Fruit fly (Drosophila melanogaster) whole organism, embryonic: ENCODE results near the gene CG18265.

ENCODE experiments used
- Abd-B ChIP-seq: fragments of 200-800 bp; sonication (Bioruptor generic); optimal IDR thresholded peaks from 2 replicates; lab custom pipeline; 2018; ENCODE audit warnings: missing biosample characterization, mild to moderate bottlenecking, missing genetic modification characterization, moderate library complexity
- Atf-2 ChIP-seq: fragments of 200-800 bp; sonication (Bioruptor generic); optimal IDR thresholded peaks from 2 replicates; lab custom pipeline; 2016; ENCODE audit warnings: missing biosample characterization, missing genetic modification characterization
- BtbVII ChIP-seq: fragments of 200-800 bp; sonication (Bioruptor generic); optimal IDR thresholded peaks from 3 replicates; lab custom pipeline; 2017; ENCODE audit warnings: missing biosample characterization, mild to moderate bottlenecking, missing genetic modification characterization
- CG10267 ChIP-seq: fragments of 200-800 bp; sonication (Bioruptor generic); optimal IDR thresholded peaks from 2 replicates; lab custom pipeline; 2018; ENCODE audit warnings: missing biosample characterization, mild to moderate bottlenecking, missing genetic modification characterization, moderate library complexity
- CG11723 ChIP-seq: fragments of 200-800 bp; sonication (Bioruptor generic); optimal IDR thresholded peaks from 2 replicates; lab custom pipeline; 2017; ENCODE audit warnings: missing biosample characterization, mild to moderate bottlenecking, missing genetic modification characterization
- CG1233 ChIP-seq: fragments of 200-800 bp; sonication (Bioruptor generic); optimal IDR thresholded peaks from 4 replicates; lab custom pipeline; 2018; ENCODE audit warnings: missing biosample characterization, mild to moderate bottlenecking, missing genetic modification characterization
- CG13123 ChIP-seq: fragments of 200-800 bp; sonication (Bioruptor generic); optimal IDR thresholded peaks from 2 replicates; lab custom pipeline; 2016; ENCODE audit warnings: missing biosample characterization, missing genetic modification characterization
- CG13287 ChIP-seq: fragments of 200-800 bp; sonication (Bioruptor generic); IDR thresholded peaks from 2 replicates; pipeline ENCODE4 v1.3.6; 2022; ENCODE audit warnings: missing biosample characterization, missing genetic modification characterization; ENCODE audit not compliant: partially characterized antibody
- CG14050 ChIP-seq: fragments of 200-800 bp; sonication (Bioruptor generic); IDR thresholded peaks from 3 replicates; pipeline ENCODE4 v1.3.6; 2022; ENCODE audit warnings: missing biosample characterization, missing genetic modification characterization
- CG15269 ChIP-seq: fragments of 200-800 bp; sonication (Bioruptor generic); optimal IDR thresholded peaks from 2 replicates; lab custom pipeline; 2018; ENCODE audit warnings: missing biosample characterization, mild to moderate bottlenecking, missing genetic modification characterization, moderate library complexity
- CG1602 ChIP-seq: fragments of 200-800 bp; sonication (Bioruptor generic); optimal IDR thresholded peaks from 3 replicates; lab custom pipeline; 2016; ENCODE audit warnings: missing biosample characterization, missing genetic modification characterization
- CG17186 ChIP-seq: fragments of 200-800 bp; sonication (Bioruptor generic); optimal IDR thresholded peaks from 3 replicates; lab custom pipeline; 2017; ENCODE audit warnings: missing biosample characterization, missing genetic modification reagents, missing genetic modification characterization
- CG17328 ChIP-seq: fragments of 200-800 bp; sonication (Bioruptor generic); IDR thresholded peaks from 2 replicates; pipeline ENCODE4 v1.3.6; 2022; ENCODE audit warnings: missing biosample characterization, missing genetic modification characterization
- CG18619 ChIP-seq: fragments of 200-800 bp; sonication (Bioruptor generic); optimal IDR thresholded peaks from 3 replicates; lab custom pipeline; 2017; ENCODE audit warnings: missing biosample characterization, mild to moderate bottlenecking, missing genetic modification characterization
- CG2120 ChIP-seq: fragments of 200-800 bp; sonication (Bioruptor generic); optimal IDR thresholded peaks from 3 replicates; lab custom pipeline; 2016; ENCODE audit warnings: missing biosample characterization, missing genetic modification characterization
- CG2202 ChIP-seq: fragments of 200-800 bp; sonication (Bioruptor generic); optimal IDR thresholded peaks from 2 replicates; lab custom pipeline; 2018; ENCODE audit warnings: missing biosample characterization, mild to moderate bottlenecking, missing genetic modification characterization
- CG34376 ChIP-seq: fragments of 200-800 bp; sonication (Bioruptor generic); optimal IDR thresholded peaks from 2 replicates; lab custom pipeline; 2018; ENCODE audit warnings: missing biosample characterization, mild to moderate bottlenecking, missing genetic modification characterization
- CG4730 ChIP-seq: fragments of 200-800 bp; sonication (Bioruptor generic); IDR thresholded peaks from 2 replicates; pipeline ENCODE4 v1.3.6; 2022; ENCODE audit warnings: missing biosample characterization, missing genetic modification characterization
- CG6254 ChIP-seq: fragments of 200-800 bp; sonication (Bioruptor generic); optimal IDR thresholded peaks from 3 replicates; lab custom pipeline; 2017; ENCODE audit warnings: mild to moderate bottlenecking, missing biosample characterization, missing genetic modification reagents, missing genetic modification characterization
- CG8290 ChIP-seq, 3 experiments: fragments of 200-800 bp; sonication (Bioruptor generic); optimal IDR thresholded peaks; 2 replicates each; lab custom pipeline; 2016 to 2019; ENCODE audit warnings: missing biosample characterization in 3 of 3, missing genetic modification characterization in 3 of 3, mild to moderate bottlenecking in 2 of 3, moderate library complexity in 1 of 3
- Chrac-16 ChIP-seq: fragments of 200-800 bp; sonication (Bioruptor generic); optimal IDR thresholded peaks from 3 replicates; lab custom pipeline; 2016; ENCODE audit warnings: missing biosample characterization, missing genetic modification characterization
- D ChIP-seq, 2 experiments: fragments of 200-800 bp in 1 of 2; fragments of >200 bp in 1 of 2; sonication (Bioruptor generic) in 1 of 2; optimal IDR thresholded peaks; 2 replicates in 1 of 2; 3 replicates in 1 of 2; lab custom pipeline; 2017; ENCODE audit warnings: mild to moderate bottlenecking in 1 of 2, missing biosample characterization in 1 of 2, missing genetic modification characterization in 1 of 2, missing genetic modification reagents in 1 of 2
- D19A ChIP-seq: fragments of 200-800 bp; optimal IDR thresholded peaks from 3 replicates; lab custom pipeline; 2019; ENCODE audit warnings: missing biosample characterization, mild to moderate bottlenecking, missing genetic modification characterization, moderate library complexity
- Dip3 ChIP-seq: fragments of 200-800 bp; sonication (Bioruptor generic); optimal IDR thresholded peaks from 3 replicates; lab custom pipeline; 2016; ENCODE audit warnings: missing biosample characterization, missing genetic modification characterization
- Dref ChIP-seq: fragments of 200-800 bp; sonication (Bioruptor generic); IDR thresholded peaks from 2 replicates; pipeline ENCODE4 v1.3.6; 2022; ENCODE audit warnings: missing biosample characterization, missing genetic modification characterization
- Fer1 ChIP-seq: fragments of 200-800 bp; sonication (Bioruptor generic); optimal IDR thresholded peaks from 2 replicates; lab custom pipeline; 2017; ENCODE audit warnings: missing biosample characterization, mild to moderate bottlenecking, missing genetic modification characterization
- Fer2 ChIP-seq: fragments of 200-800 bp; sonication (Bioruptor generic); optimal IDR thresholded peaks from 2 replicates; lab custom pipeline; 2018; ENCODE audit warnings: missing biosample characterization, mild to moderate bottlenecking, missing genetic modification characterization, moderate library complexity
- HLH3B ChIP-seq: fragments of 200-800 bp; sonication (Bioruptor generic); IDR thresholded peaks from 2 replicates; pipeline ENCODE4 v1.3.6; 2022; ENCODE audit warnings: missing biosample characterization, missing genetic modification characterization
- Max ChIP-seq: fragments of 200-800 bp; sonication (Bioruptor generic); optimal IDR thresholded peaks from 2 replicates; lab custom pipeline; 2016; ENCODE audit warnings: missing biosample characterization, mild to moderate bottlenecking, missing genetic modification characterization
- Pdp1 ChIP-seq, 2 experiments: fragments of 200-800 bp; sonication (Bioruptor generic); optimal IDR thresholded peaks; 3 replicates each; lab custom pipeline; 2016; ENCODE audit warnings: missing biosample characterization in 2 of 2, missing genetic modification characterization in 2 of 2, mild to moderate bottlenecking in 1 of 2, moderate library complexity in 1 of 2
- Sin3A ChIP-seq: fragments of >200 bp; optimal IDR thresholded peaks from 2 replicates; lab custom pipeline; 2018
- Sox102F ChIP-seq: fragments of 200-800 bp; sonication (Bioruptor generic); optimal IDR thresholded peaks from 2 replicates; lab custom pipeline; 2018; ENCODE audit warnings: missing biosample characterization, mild to moderate bottlenecking, missing genetic modification characterization, moderate library complexity
- Tbp ChIP-seq: fragments of >200 bp; optimal IDR thresholded peaks from 2 replicates; lab custom pipeline; 2018; ENCODE audit warnings: missing biosample characterization, missing genetic modification characterization
- ash1 ChIP-seq: fragments of 200-800 bp; sonication (Bioruptor generic); optimal IDR thresholded peaks from 2 replicates; lab custom pipeline; 2018; ENCODE audit warnings: missing biosample characterization, mild to moderate bottlenecking, missing genetic modification characterization
- ato ChIP-seq: fragments of 200-800 bp; sonication (Bioruptor generic); IDR thresholded peaks from 2 replicates; pipeline ENCODE4 v1.3.6; 2022; ENCODE audit warnings: missing biosample characterization, missing genetic modification characterization; ENCODE audit not compliant: partially characterized antibody
- caup ChIP-seq: fragments of 200-800 bp; sonication (Bioruptor generic); optimal IDR thresholded peaks from 3 replicates; lab custom pipeline; 2017; ENCODE audit warnings: missing biosample characterization, mild to moderate bottlenecking, missing genetic modification characterization, moderate library complexity; ENCODE audit not compliant: severe bottlenecking
- crp ChIP-seq, 2 experiments: fragments of 200-800 bp; sonication (Bioruptor generic); optimal IDR thresholded peaks; 2 replicates in 1 of 2; 3 replicates in 1 of 2; lab custom pipeline; 2017; ENCODE audit warnings: missing biosample characterization in 2 of 2, missing genetic modification characterization in 2 of 2, mild to moderate bottlenecking in 1 of 2, moderate library complexity in 1 of 2
- lola ChIP-seq, 3 experiments: fragments of >200 bp in 2 of 3; fragments of 200-800 bp in 1 of 3; sonication (Bioruptor generic) in 1 of 3; optimal IDR thresholded peaks; 2 replicates each; lab custom pipeline; 2017 to 2019; ENCODE audit warnings: missing biosample characterization in 3 of 3, missing genetic modification characterization in 3 of 3, mild to moderate bottlenecking in 1 of 3, moderate library complexity in 1 of 3
- nerfin-1 ChIP-seq: fragments of 200-800 bp; sonication (Bioruptor generic); optimal IDR thresholded peaks from 3 replicates; lab custom pipeline; 2019; ENCODE audit warnings: missing biosample characterization, mild to moderate bottlenecking, missing genetic modification characterization, moderate library complexity
- nerfin-2 ChIP-seq: fragments of 200-800 bp; sonication (Bioruptor generic); IDR thresholded peaks from 2 replicates; pipeline ENCODE4 v1.3.6; 2022; ENCODE audit warnings: missing biosample characterization, missing genetic modification characterization; ENCODE audit not compliant: partially characterized antibody
- p53 ChIP-seq: fragments of 200-800 bp; sonication (Bioruptor generic); optimal IDR thresholded peaks from 2 replicates; lab custom pipeline; 2016; ENCODE audit warnings: missing biosample characterization, missing genetic modification characterization
- sd ChIP-seq: fragments of 200-800 bp; sonication (Bioruptor generic); optimal IDR thresholded peaks from 3 replicates; lab custom pipeline; 2018; ENCODE audit warnings: missing biosample characterization, mild to moderate bottlenecking, missing genetic modification characterization, moderate library complexity
- sima ChIP-seq: fragments of 200-800 bp; sonication (Bioruptor generic); optimal IDR thresholded peaks from 2 replicates; lab custom pipeline; 2016; ENCODE audit warnings: missing biosample characterization, missing genetic modification characterization
- sna ChIP-seq: fragments of 200-800 bp; sonication (Bioruptor generic); IDR thresholded peaks from 2 replicates; pipeline ENCODE4 v1.3.6; 2022; ENCODE audit warnings: missing biosample characterization, missing genetic modification characterization; ENCODE audit not compliant: partially characterized antibody
- sqz ChIP-seq: fragments of 200-800 bp; sonication (Bioruptor generic); optimal IDR thresholded peaks from 3 replicates; lab custom pipeline; 2018; ENCODE audit warnings: missing biosample characterization, mild to moderate bottlenecking, missing genetic modification characterization
- stwl ChIP-seq: fragments of 200-800 bp; sonication (Bioruptor generic); optimal IDR thresholded peaks from 3 replicates; lab custom pipeline; 2018; ENCODE audit warnings: missing biosample characterization, mild to moderate bottlenecking, missing genetic modification characterization, moderate library complexity
- tna ChIP-seq: fragments of 200-800 bp; sonication (Bioruptor generic); IDR thresholded peaks from 2 replicates; pipeline ENCODE4 v1.3.6; 2022; ENCODE audit warnings: missing biosample characterization, missing genetic modification characterization; ENCODE audit not compliant: partially characterized antibody
- tx ChIP-seq: fragments of 200-800 bp; sonication (Bioruptor generic); optimal IDR thresholded peaks from 2 replicates; lab custom pipeline; 2016; ENCODE audit warnings: missing biosample characterization, missing genetic modification characterization

The CG18265 gene

DNA sequence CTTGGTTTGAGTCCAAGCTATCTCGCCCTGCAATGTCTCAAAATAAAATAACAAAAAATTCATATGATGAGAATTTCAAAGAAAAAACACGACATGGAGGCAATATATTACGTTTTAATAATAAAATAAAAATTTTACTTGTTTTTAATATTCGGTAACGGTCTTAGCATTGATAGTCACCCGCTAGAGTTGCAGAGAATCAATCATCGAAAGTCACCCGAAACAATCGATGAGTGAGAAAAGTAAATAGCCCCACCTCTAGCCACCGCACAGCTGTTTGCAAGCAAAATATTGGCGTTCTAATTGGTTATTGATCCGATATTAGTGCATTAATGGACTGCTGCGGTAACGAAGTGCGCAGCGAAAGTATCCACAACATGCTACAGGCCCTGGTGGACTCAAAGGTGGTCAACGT, 36.8 kb downstream of the CG18265 start, which contains the start of gene CG34250 (continued):
- TF ChIP-seq CG1233 (GFP tag; lab: Kevin White, UChicago) (no peak), D (optimal IDR thresholded peaks at IDR 0.05; lab: Kevin White, UChicago) (no peak), D (GFP tag; optimal IDR thresholded peaks at IDR 0.05; lab: Kevin White, UChicago) (no peak), Pdp1 (GFP tag; optimal IDR thresholded peaks at IDR 0.05; lab: Kevin White, UChicago) (peak in 1 of 2 experiments; percentile 2), sqz (GFP tag; lab: Kevin White, UChicago) (no peak), HLH3B (GFP tag; lab: Robert Waterston, UW) (no peak), Atf-2 (GFP tag; lab: Kevin White, UChicago) (no peak), Sin3A (lab: Kevin White, UChicago) (peak; percentile 75), lola (GFP tag; optimal IDR thresholded peaks at IDR 0.05; lab: Kevin White, UChicago) (peak in 1 of 3 experiments; percentile 6), CG15269 (tag; lab: Kevin White, UChicago) (peak; percentile 26), nerfin-2 (GFP tag; lab: Robert Waterston, UW) (peak; percentile 34; the same call in 1 of the 2 replicates), Fer1 (GFP tag; lab: Kevin White, UChicago) (peak; percentile 30), tna (GFP tag; lab: Robert Waterston, UW) (peak; percentile 43; the same call in 1 of the 2 replicates), D19A (tag; lab: Kevin White, UChicago) (peak; percentile 37), ato (GFP tag; lab: Robert Waterston, UW) (peak; percentile 11; the same call in 1 of the 2 replicates), Chrac-16 (GFP tag; lab: Kevin White, UChicago) (peak; percentile 37), CG10267 (tag; lab: Kevin White, UChicago) (peak; percentile 65), nerfin-1 (tag; lab: Kevin White, UChicago) (peak; percentile 25), CG34376 (GFP tag; lab: Kevin White, UChicago) (peak; percentile 43), sna (GFP tag; lab: Robert Waterston, UW) (peak; percentile 76), tx (GFP tag; lab: Kevin White, UChicago) (no peak), sd (tag; lab: Kevin White, UChicago) (peak; percentile 57), ash1 (GFP tag; lab: Kevin White, UChicago) (no peak), Tbp (GFP tag; lab: Kevin White, UChicago) (no peak), CG14050 (GFP tag; lab: Robert Waterston, UW) (no peak), CG6254 (no peak), CG17186 (GFP tag; lab: Kevin White, UChicago) (peak; percentile 14), stwl (tag; lab: Kevin White, UChicago) (peak; percentile 83), CG2120 (GFP tag; lab: Kevin White, UChicago) (peak; percentile 67), CG11723 (no peak), Dref (GFP tag; lab: Robert Waterston, UW) (peak; percentile 89), CG8290 (GFP tag; optimal IDR thresholded peaks at IDR 0.05; lab: Kevin White, UChicago) (peak; percentile 34), CG8290 (tag; optimal IDR thresholded peaks at IDR 0.05; lab: Kevin White, UChicago) (peak in 1 of 2 experiments; percentile 32), p53 (GFP tag; lab: Kevin White, UChicago) (no peak), Max (GFP tag; lab: Kevin White, UChicago) (peak; percentile 53), Abd-B (GFP tag; lab: Kevin White, UChicago) (peak; percentile 46), CG2202 (tag; lab: Kevin White, UChicago) (peak; percentile 5), CG13123 (GFP tag; lab: Kevin White, UChicago) (peak; percentile 36), crp (GFP tag; optimal IDR thresholded peaks at IDR 0.05; lab: Kevin White, UChicago) (peak; percentile 95 to 99), Sox102F (GFP tag; lab: Kevin White, UChicago) (peak; percentile 7), CG13287 (GFP tag; lab: Robert Waterston, UW) (peak; percentile 87), CG17328 (GFP tag; lab: Robert Waterston, UW) (peak; percentile 21; the same call in 1 of the 2 replicates), CG18619 (peak; percentile 46), Fer2 (no peak), CG1602 (GFP tag; lab: Kevin White, UChicago) (peak; percentile 48), Dip3 (GFP tag; lab: Kevin White, UChicago) (peak; percentile 19), BtbVII (no peak), sima (GFP tag; lab: Kevin White, UChicago) (no peak), CG4730 (GFP tag; lab: Robert Waterston, UW) (no peak), caup (peak; percentile 31)
